Worm (Caenorhabditis elegans) whole organism, young adult: ENCODE data around the gene aak-2.

Source experiments
- ama-1 ChIP-seq, 3 experiments: fragments of 150-350 bp in 1 of 3; sonication (generic microtip) in 2 of 3; optimal IDR thresholded peaks; 2 replicates each; lab custom pipeline; 2014 to 2018; ENCODE audit warnings: missing biosample characterization in 2 of 3, missing genetic modification characterization in 2 of 3, missing genetic modification reagents in 2 of 3
- aptf-3 ChIP-seq: fragments of 200-800 bp; sonication (Bioruptor generic); IDR thresholded peaks from 2 replicates; pipeline ENCODE4 v1.3.6; 2022; ENCODE audit warnings: missing genetic modification characterization, missing compliant biosample characterization
- ccch-3 ChIP-seq: fragments of 200-800 bp; sonication (Bioruptor generic); optimal IDR thresholded peaks from 2 replicates; lab custom pipeline; 2018; ENCODE audit warnings: mild to moderate bottlenecking, missing genetic modification characterization, missing compliant biosample characterization
- cebp-2 ChIP-seq: fragments of 200-800 bp; sonication (Bioruptor generic); IDR thresholded peaks from 2 replicates; pipeline ENCODE4 v1.3.6; 2022; ENCODE audit warnings: missing genetic modification characterization, missing compliant biosample characterization
- ceh-100 ChIP-seq: fragments of 200-800 bp; sonication (Bioruptor generic); IDR thresholded peaks from 2 replicates; pipeline ENCODE4 v1.3.6; 2022; ENCODE audit warnings: missing genetic modification reagents, missing genetic modification characterization, missing compliant biosample characterization
- hrde-1 ChIP-seq: sonication (generic microtip); optimal IDR thresholded peaks from 2 replicates; lab custom pipeline; 2016; ENCODE audit warnings: missing genetic modification characterization, mild to moderate bottlenecking, missing compliant biosample characterization, moderate library complexity, missing genotype, missing genetic modification reagents, borderline replicate concordance
- mxl-1 ChIP-seq: sonication (generic microtip); optimal IDR thresholded peaks from 2 replicates; lab custom pipeline; 2016; ENCODE audit warnings: missing genetic modification characterization, missing compliant biosample characterization
- nhr-80 ChIP-seq: sonication (generic microtip); optimal IDR thresholded peaks from 2 replicates; lab custom pipeline; 2016; ENCODE audit warnings: missing genetic modification characterization, missing compliant biosample characterization
- pbrm-1 ChIP-seq: fragments of 200-800 bp; sonication (Bioruptor generic); IDR thresholded peaks from 2 replicates; pipeline ENCODE4 v1.3.6; 2022; ENCODE audit warnings: missing genetic modification reagents, missing genetic modification characterization, missing compliant biosample characterization
- sea-2 ChIP-seq: fragments of 200-800 bp; sonication (Bioruptor generic); IDR thresholded peaks from 2 replicates; pipeline ENCODE4 v1.3.6; 2022; ENCODE audit warnings: missing genetic modification characterization, missing compliant biosample characterization
- snpc-4 ChIP-seq, 5 experiments: fragments of 150-350 bp in 1 of 5; sonication (generic microtip) in 4 of 5; optimal IDR thresholded peaks; 2 replicates each; lab custom pipeline; 2014 to 2018; ENCODE audit warnings: missing genetic modification characterization in 5 of 5, missing biosample characterization in 3 of 5, antibody characterized with exemption in 2 of 5, mild to moderate bottlenecking in 2 of 5, missing compliant biosample characterization in 2 of 5, missing genotype in 2 of 5, moderate library complexity in 2 of 5, missing genetic modification reagents in 1 of 5
- ztf-22 ChIP-seq: fragments of 200-800 bp; sonication (Bioruptor generic); optimal IDR thresholded peaks from 2 replicates; lab custom pipeline; 2018; ENCODE audit warnings: mild to moderate bottlenecking, missing genetic modification characterization, moderate library complexity, missing compliant biosample characterization

DNA sequence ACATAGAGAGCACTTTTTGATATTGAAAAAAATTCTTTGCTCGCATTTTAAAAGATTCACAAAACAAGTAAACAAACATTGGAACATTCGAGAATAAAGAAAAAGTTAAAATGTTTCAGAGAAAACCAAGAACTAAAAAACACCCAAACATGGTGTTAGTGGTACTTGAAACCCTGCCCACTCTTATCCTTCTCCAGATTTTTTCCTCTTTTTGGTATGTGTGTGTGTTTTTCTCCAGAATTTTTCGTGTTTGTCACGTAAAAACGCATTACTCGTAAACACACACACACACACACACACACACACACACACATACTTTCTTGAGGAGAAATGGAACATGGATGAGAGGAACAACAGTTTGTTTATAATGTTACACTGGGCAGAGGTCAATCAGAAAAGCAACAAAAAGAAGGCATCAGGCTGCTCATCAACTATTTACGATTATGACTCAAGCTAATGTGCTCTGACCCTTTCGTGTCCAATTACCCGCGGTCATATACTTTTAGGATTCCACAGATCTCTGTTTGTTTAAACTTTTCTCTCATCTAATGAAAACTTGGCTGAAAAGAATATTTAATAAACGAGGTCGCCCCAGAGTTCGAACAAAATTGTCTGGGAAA is 23.7 kb upstream of the aak-2 start:
- TF ChIP-seq hrde-1 (tag; lab: Kevin White, UChicago) (no peak), nhr-80 (tag; lab: Kevin White, UChicago) (no peak), mxl-1 (no peak), ztf-22 (no peak), ama-1 (optimal IDR thresholded peaks at IDR 0.05; lab: Kevin White, UChicago) (no peak), ama-1 (GFP tag; optimal IDR thresholded peaks at IDR 0.05; lab: Kevin White, UChicago) (no peak), ccch-3 (GFP tag; lab: Kevin White, UChicago) (no peak), snpc-4 (GFP tag; optimal IDR thresholded peaks at IDR 0.05; lab: Kevin White, UChicago) (no peak), snpc-4 (tag; optimal IDR thresholded peaks at IDR 0.05; lab: Kevin White, UChicago) (no peak), pbrm-1 (GFP tag; lab: Robert Waterston, UW) (no peak), aptf-3 (GFP tag; lab: Robert Waterston, UW) (no peak), ceh-100 (GFP tag; lab: Robert Waterston, UW) (no peak), cebp-2 (GFP tag; lab: Robert Waterston, UW) (no peak), sea-2 (GFP tag; lab: Robert Waterston, UW) (no peak)
